Worm (Caenorhabditis elegans) whole organism, young adult: ENCODE measurements around the gene ttc-4.

Experiments
- B0035.1 ChIP-seq: sonication (generic microtip); optimal IDR thresholded peaks from 2 replicates; lab custom pipeline; 2016; ENCODE audit warnings: missing genetic modification characterization, mild to moderate bottlenecking, missing compliant biosample characterization, missing genotype, missing genetic modification reagents
- B0261.1 ChIP-seq: sonication (generic microtip); optimal IDR thresholded peaks from 2 replicates; lab custom pipeline; 2016; ENCODE audit warnings: mild to moderate bottlenecking, missing genetic modification characterization, moderate library complexity, missing compliant biosample characterization
- B0336.3 ChIP-seq: fragments of 200-800 bp; sonication (Bioruptor generic); IDR thresholded peaks from 2 replicates; pipeline ENCODE4 v1.3.6; 2022; ENCODE audit warnings: missing genetic modification characterization, missing compliant biosample characterization
- F23B12.7 ChIP-seq: sonication (generic microtip); optimal IDR thresholded peaks from 2 replicates; lab custom pipeline; 2017; ENCODE audit warnings: missing genetic modification characterization, mild to moderate bottlenecking, missing compliant biosample characterization, antibody characterized with exemption, moderate library complexity; ENCODE audit not compliant: insufficient read depth
- F33H1.4 ChIP-seq: fragments of 200-800 bp; sonication (Bioruptor generic); IDR thresholded peaks from 2 replicates; pipeline ENCODE4 v1.3.6; 2022; ENCODE audit warnings: missing genetic modification reagents, missing genetic modification characterization, missing compliant biosample characterization
- F49E8.2 ChIP-seq: sonication (generic microtip); optimal IDR thresholded peaks from 3 replicates; lab custom pipeline; 2017; ENCODE audit warnings: missing genetic modification characterization, mild to moderate bottlenecking, missing compliant biosample characterization, antibody characterized with exemption, moderate library complexity; ENCODE audit not compliant: insufficient read depth
- F57A8.1 ChIP-seq: fragments of 200-800 bp; sonication (Bioruptor generic); optimal IDR thresholded peaks from 2 replicates; lab custom pipeline; 2018; ENCODE audit warnings: mild to moderate bottlenecking, missing genetic modification characterization, moderate library complexity, missing compliant biosample characterization
- K12H6.12 ChIP-seq: fragments of 200-800 bp; sonication (Bioruptor generic); optimal IDR thresholded peaks from 2 replicates; lab custom pipeline; 2018; ENCODE audit warnings: mild to moderate bottlenecking, missing genetic modification characterization, missing compliant biosample characterization
- ama-1 ChIP-seq, 3 experiments: fragments of 150-350 bp in 1 of 3; sonication (generic microtip) in 2 of 3; optimal IDR thresholded peaks; 2 replicates each; lab custom pipeline; 2014 to 2018; ENCODE audit warnings: missing biosample characterization in 2 of 3, missing genetic modification characterization in 2 of 3, missing genetic modification reagents in 2 of 3
- atf-7 ChIP-seq: sonication (generic microtip); optimal IDR thresholded peaks from 2 replicates; lab custom pipeline; 2017; ENCODE audit warnings: mild to moderate bottlenecking, missing genetic modification characterization, missing compliant biosample characterization
- bed-1 ChIP-seq: fragments of 200-800 bp; sonication (Bioruptor generic); IDR thresholded peaks from 2 replicates; pipeline ENCODE4 v1.3.6; 2022; ENCODE audit warnings: missing genetic modification reagents, missing genetic modification characterization, missing compliant biosample characterization
- cebp-2 ChIP-seq: fragments of 200-800 bp; sonication (Bioruptor generic); IDR thresholded peaks from 2 replicates; pipeline ENCODE4 v1.3.6; 2022; ENCODE audit warnings: missing genetic modification characterization, missing compliant biosample characterization
- ceh-100 ChIP-seq: fragments of 200-800 bp; sonication (Bioruptor generic); IDR thresholded peaks from 2 replicates; pipeline ENCODE4 v1.3.6; 2022; ENCODE audit warnings: missing genetic modification reagents, missing genetic modification characterization, missing compliant biosample characterization
- ceh-27 ChIP-seq: fragments of 200-800 bp; sonication (Bioruptor generic); optimal IDR thresholded peaks from 2 replicates; lab custom pipeline; 2018; ENCODE audit warnings: mild to moderate bottlenecking, missing genetic modification characterization, moderate library complexity, missing compliant biosample characterization
- dox-1 ChIP-seq: fragments of 200-800 bp; sonication (Bioruptor generic); IDR thresholded peaks from 2 replicates; pipeline ENCODE4 v1.3.6; 2022; ENCODE audit warnings: missing genetic modification reagents, missing genetic modification characterization, missing compliant biosample characterization
- egl-44 ChIP-seq: fragments of 200-800 bp; sonication (Bioruptor generic); IDR thresholded peaks from 2 replicates; pipeline ENCODE4 v1.3.6; 2022; ENCODE audit warnings: missing genetic modification reagents, missing genetic modification characterization, missing compliant biosample characterization
- egrh-3 ChIP-seq: fragments of 200-800 bp; sonication (Bioruptor generic); IDR thresholded peaks from 2 replicates; pipeline ENCODE4 v1.3.6; 2022; ENCODE audit warnings: missing genetic modification reagents, missing genetic modification characterization, missing compliant biosample characterization
- hmg-1.2 ChIP-seq: fragments of 200-800 bp; sonication (Bioruptor generic); IDR thresholded peaks from 2 replicates; pipeline ENCODE4 v1.3.6; 2022; ENCODE audit warnings: missing genetic modification reagents, missing genetic modification characterization, missing compliant biosample characterization
- let-607 ChIP-seq, 2 experiments: fragments of 200-800 bp in 1 of 2; sonication (Bioruptor generic) in 1 of 2; sonication (generic microtip) in 1 of 2; optimal IDR thresholded peaks; 2 replicates each; lab custom pipeline; 2016 to 2018; ENCODE audit warnings: mild to moderate bottlenecking in 2 of 2, missing compliant biosample characterization in 2 of 2, missing genetic modification characterization in 2 of 2, moderate library complexity in 2 of 2, missing genotype in 1 of 2
- lin-40 ChIP-seq: sonication (generic microtip); optimal IDR thresholded peaks from 2 replicates; lab custom pipeline; 2016; ENCODE audit warnings: missing genetic modification characterization, mild to moderate bottlenecking, missing compliant biosample characterization, missing genotype, missing genetic modification reagents
- lin-54 ChIP-seq: fragments of 200-800 bp; sonication (Bioruptor generic); optimal IDR thresholded peaks from 2 replicates; lab custom pipeline; 2018; ENCODE audit warnings: mild to moderate bottlenecking, missing genetic modification characterization, missing compliant biosample characterization
- madf-10 ChIP-seq: sonication (generic microtip); optimal IDR thresholded peaks from 2 replicates; lab custom pipeline; 2016; ENCODE audit warnings: mild to moderate bottlenecking, missing genetic modification characterization, missing compliant biosample characterization
- madf-3 ChIP-seq: fragments of 200-800 bp; sonication (Bioruptor generic); IDR thresholded peaks from 2 replicates; pipeline ENCODE4 v1.3.6; 2022; ENCODE audit warnings: missing genetic modification reagents, missing genetic modification characterization, missing compliant biosample characterization
- madf-8 ChIP-seq: fragments of 200-800 bp; sonication (Bioruptor generic); conservative IDR thresholded peaks from 2 replicates; pipeline ENCODE4 v1.3.6; 2022; ENCODE audit warnings: missing genetic modification reagents, missing genetic modification characterization, missing compliant biosample characterization
- nhr-120 ChIP-seq: fragments of 200-800 bp; sonication (Bioruptor generic); IDR thresholded peaks from 2 replicates; pipeline ENCODE4 v1.3.6; 2022; ENCODE audit warnings: missing genetic modification characterization, missing compliant biosample characterization
- nhr-80 ChIP-seq: sonication (generic microtip); optimal IDR thresholded peaks from 2 replicates; lab custom pipeline; 2016; ENCODE audit warnings: missing genetic modification characterization, missing compliant biosample characterization
- rcor-1 ChIP-seq: fragments of 200-800 bp; sonication (Bioruptor generic); IDR thresholded peaks from 2 replicates; pipeline ENCODE4 v1.3.6; 2022; ENCODE audit warnings: missing genetic modification reagents, missing genetic modification characterization, missing compliant biosample characterization
- repo-1 ChIP-seq: sonication (generic microtip); optimal IDR thresholded peaks from 2 replicates; lab custom pipeline; 2017; ENCODE audit warnings: mild to moderate bottlenecking, missing genetic modification characterization, missing compliant biosample characterization
- rpc-1 ChIP-seq, 2 experiments: fragments of 150-350 bp in 1 of 2; sonication (generic microtip) in 1 of 2; optimal IDR thresholded peaks; 2 replicates each; lab custom pipeline; 2014 to 2018; ENCODE audit warnings: missing biosample characterization in 1 of 2, missing genetic modification characterization in 1 of 2, missing genetic modification reagents in 1 of 2, missing genotype in 1 of 2
- sdz-38 ChIP-seq: sonication (generic microtip); optimal IDR thresholded peaks from 2 replicates; lab custom pipeline; 2016; ENCODE audit warnings: missing genotype, missing genetic modification characterization, missing compliant biosample characterization
- snpc-1.3 ChIP-seq: sonication (generic microtip); optimal IDR thresholded peaks from 2 replicates; lab custom pipeline; 2017; ENCODE audit warnings: missing genetic modification characterization, mild to moderate bottlenecking, missing compliant biosample characterization, antibody characterized with exemption, moderate library complexity, missing genotype, missing genetic modification reagents; ENCODE audit not compliant: insufficient read depth
- snpc-3.4 ChIP-seq: sonication (generic microtip); optimal IDR thresholded peaks from 2 replicates; lab custom pipeline; 2017; ENCODE audit warnings: missing genetic modification characterization, mild to moderate bottlenecking, missing compliant biosample characterization, antibody characterized with exemption, moderate library complexity, missing genotype, missing genetic modification reagents
- snpc-4 ChIP-seq, 5 experiments: fragments of 150-350 bp in 1 of 5; sonication (generic microtip) in 4 of 5; optimal IDR thresholded peaks; 2 replicates each; lab custom pipeline; 2014 to 2018; ENCODE audit warnings: missing genetic modification characterization in 5 of 5, missing biosample characterization in 3 of 5, antibody characterized with exemption in 2 of 5, mild to moderate bottlenecking in 2 of 5, missing compliant biosample characterization in 2 of 5, missing genotype in 2 of 5, moderate library complexity in 2 of 5, missing genetic modification reagents in 1 of 5
- tbx-9 ChIP-seq: sonication (generic microtip); optimal IDR thresholded peaks from 2 replicates; lab custom pipeline; 2016; ENCODE audit warnings: borderline replicate concordance, missing genetic modification characterization, inconsistent platforms, missing compliant biosample characterization
- xnd-1 ChIP-seq: sonication (generic microtip); optimal IDR thresholded peaks from 2 replicates; lab custom pipeline; 2016; ENCODE audit warnings: missing genotype, missing genetic modification reagents, missing genetic modification characterization, missing compliant biosample characterization
- zfh-2 ChIP-seq: fragments of 200-800 bp; sonication (Bioruptor generic); conservative IDR thresholded peaks from 2 replicates; pipeline ENCODE4 v1.3.6; 2022; ENCODE audit warnings: missing genetic modification reagents, missing genetic modification characterization, missing compliant biosample characterization
- ztf-26 ChIP-seq: sonication (generic microtip); optimal IDR thresholded peaks from 2 replicates; lab custom pipeline; 2017; ENCODE audit warnings: missing genetic modification characterization, missing compliant biosample characterization

Gene ttc-4

ce11 chrII:5599326-5600044 lies 5.0 kb downstream of the ttc-4 start, which contains the start of gene C17G10.10 (continued):
- TF ChIP-seq B0261.1 (tag; lab: Kevin White, UChicago): peak; percentile 9
- TF ChIP-seq ceh-100 (GFP tag; lab: Robert Waterston, UW): peak; percentile 75
- TF ChIP-seq atf-7 (tag; lab: Kevin White, UChicago): peak; percentile 40
- TF ChIP-seq ama-1 (optimal IDR thresholded peaks at IDR 0.05; lab: Kevin White, UChicago): peak; percentile 83
- TF ChIP-seq ama-1 (GFP tag; optimal IDR thresholded peaks at IDR 0.05; lab: Kevin White, UChicago): no peak
- no peak for TF ChIP-seq B0035.1 (tag; lab: Kevin White, UChicago)
- TF ChIP-seq madf-10 (tag; lab: Kevin White, UChicago): peak; percentile 28
- TF ChIP-seq nhr-80 (tag; lab: Kevin White, UChicago): peak; percentile 59
- peak; percentile 49 for TF ChIP-seq lin-54 (GFP tag; lab: Kevin White, UChicago)
- 0 out of 2 replicates have a peak, but pooled peaks have one; percentile 13 for TF ChIP-seq madf-3 (GFP tag; lab: Robert Waterston, UW)
- TF ChIP-seq xnd-1: peak; percentile 57
- peak; percentile 90 for TF ChIP-seq hmg-1.2
- no peak for TF ChIP-seq K12H6.12
- TF ChIP-seq rcor-1: peak; percentile 66
- peak; percentile 45 for TF ChIP-seq madf-8 (GFP tag; lab: Robert Waterston, UW)
- peak; percentile 77 for TF ChIP-seq F23B12.7 (tag; lab: Kevin White, UChicago)
- TF ChIP-seq snpc-4 (GFP tag; optimal IDR thresholded peaks at IDR 0.05; lab: Kevin White, UChicago): peak; percentile 97
- peak; percentile 98 to 99 (median 98) for TF ChIP-seq snpc-4 (tag; optimal IDR thresholded peaks at IDR 0.05; lab: Kevin White, UChicago)
- TF ChIP-seq zfh-2: no peak
- peak; percentile 79 for TF ChIP-seq dox-1 (GFP tag; lab: Robert Waterston, UW)
- TF ChIP-seq F57A8.1 (GFP tag; lab: Kevin White, UChicago): no peak
- no peak for TF ChIP-seq cebp-2 (GFP tag; lab: Robert Waterston, UW)
- TF ChIP-seq ztf-26 (tag; lab: Kevin White, UChicago): peak; percentile 21
- peak; percentile 87 for TF ChIP-seq snpc-1.3 (tag; lab: Kevin White, UChicago)
- TF ChIP-seq repo-1 (tag; lab: Kevin White, UChicago): peak; percentile 78
- TF ChIP-seq lin-40 (tag; lab: Kevin White, UChicago): peak; percentile 75
- TF ChIP-seq F33H1.4 (GFP tag; lab: Robert Waterston, UW): peak; percentile 53
- no peak for TF ChIP-seq rpc-1 (optimal IDR thresholded peaks at IDR 0.05; lab: Kevin White, UChicago)
- peak; percentile 15 for TF ChIP-seq rpc-1 (tag; optimal IDR thresholded peaks at IDR 0.05; lab: Kevin White, UChicago)
- 0 out of 2 replicates have a peak, but pooled peaks have one; percentile 13 for TF ChIP-seq egl-44 (GFP tag; lab: Robert Waterston, UW)
- peak; percentile 4 for TF ChIP-seq ceh-27 (GFP tag; lab: Kevin White, UChicago)
- TF ChIP-seq bed-1: no peak
- peak; percentile 97 for TF ChIP-seq snpc-3.4 (tag; lab: Kevin White, UChicago)
- TF ChIP-seq nhr-120 (GFP tag; lab: Robert Waterston, UW): no peak
- TF ChIP-seq tbx-9 (tag; lab: Kevin White, UChicago): no peak
- 0 out of 2 replicates have a peak, but pooled peaks have one; percentile 8 for TF ChIP-seq egrh-3 (GFP tag; lab: Robert Waterston, UW)
- no peak for TF ChIP-seq sdz-38 (tag; lab: Kevin White, UChicago)
- peak; percentile 19 to 37 for TF ChIP-seq let-607 (tag; optimal IDR thresholded peaks at IDR 0.05; lab: Kevin White, UChicago)
- TF ChIP-seq F49E8.2 (tag; lab: Kevin White, UChicago): peak; percentile 88
- TF ChIP-seq B0336.3: peak; percentile 78
- TF ChIP-seq, all 124 proteins: peak for 53
